Fruit fly (Drosophila melanogaster): ENCODE measurements around the gene CG42591.

Gene CG42591

DNA sequence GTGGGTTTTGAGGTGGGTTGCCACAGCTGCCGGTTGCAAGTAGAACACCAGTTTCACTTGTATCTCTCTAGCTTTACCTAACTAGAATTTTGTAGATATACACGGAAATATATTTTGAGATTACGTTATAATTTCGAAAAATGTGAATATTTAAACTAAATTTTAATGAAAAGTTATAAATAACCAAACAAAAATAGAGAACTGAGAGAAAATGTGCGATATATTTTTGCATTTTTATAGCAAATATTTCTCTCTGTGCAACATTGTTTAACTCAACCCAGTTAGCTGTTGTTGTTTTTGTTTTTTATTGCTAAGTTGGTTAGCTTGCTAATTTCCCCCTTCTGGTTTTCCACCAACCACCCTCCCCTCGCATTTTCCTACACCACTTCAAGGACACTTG, 26.1 kb downstream of the CG42591 start:
- no peak for TF ChIP-seq psq (optimal IDR thresholded peaks at IDR 0.05)

DNA sequence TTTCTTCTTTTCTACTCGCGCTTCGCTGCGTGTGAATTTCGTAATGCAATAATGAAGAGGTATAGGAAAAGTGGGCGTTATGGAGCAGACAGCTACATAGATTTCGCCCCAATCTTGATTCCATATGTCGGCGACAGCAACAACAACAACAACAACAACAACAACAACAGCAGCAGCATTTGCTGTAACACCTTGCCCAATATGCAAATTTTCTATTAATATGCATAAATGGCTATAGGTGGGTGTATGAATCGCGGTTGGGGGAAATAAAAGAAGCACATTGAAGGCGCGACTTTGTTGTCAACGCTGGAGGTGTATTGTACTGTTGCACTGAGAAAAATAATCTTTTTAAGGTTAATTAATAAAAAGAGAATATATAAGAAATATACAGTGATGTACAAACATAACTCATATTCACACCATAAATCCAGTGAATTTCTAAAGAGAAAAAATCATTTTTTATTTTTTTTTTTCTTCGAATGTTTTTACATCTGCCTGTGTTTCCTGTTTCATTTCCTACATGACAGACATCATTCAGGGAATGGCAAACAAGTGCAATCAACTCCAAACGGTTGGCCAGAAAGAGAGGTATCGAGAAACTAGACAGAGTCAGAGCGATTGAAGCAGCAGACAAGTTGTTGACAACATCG, 28.2 kb downstream of the CG42591 start:
- TF ChIP-seq Myc (optimal IDR thresholded peaks at IDR 0.05), result no peak
- no peak for TF ChIP-seq h (optimal IDR thresholded peaks at IDR 0.05)
- no peak for TF ChIP-seq ttk (optimal IDR thresholded peaks at IDR 0.05)
- no peak for TF ChIP-seq insv (optimal IDR thresholded peaks at IDR 0.05)
- no peak for TF ChIP-seq psq (optimal IDR thresholded peaks at IDR 0.05)
- TF ChIP-seq Sin3A (optimal IDR thresholded peaks at IDR 0.05), result no peak

DNA sequence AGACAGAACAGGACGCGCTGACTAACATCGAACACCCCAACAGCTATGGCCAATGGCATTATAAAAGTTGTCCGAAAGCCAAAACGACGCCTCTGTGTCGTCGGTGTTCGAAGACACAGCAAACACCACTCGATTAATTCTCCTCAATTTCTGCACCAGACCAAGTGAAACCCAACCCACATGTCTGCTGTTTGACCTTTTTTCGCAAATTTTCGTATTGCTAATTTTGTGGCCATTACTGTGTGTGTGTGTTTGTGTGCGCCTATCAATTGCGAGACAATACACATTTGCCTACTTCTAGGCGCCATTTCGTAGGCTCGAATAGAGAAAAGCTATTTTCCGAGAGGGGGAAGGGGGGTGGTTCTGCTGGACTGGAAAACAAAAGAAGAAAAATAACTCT, 30.6 kb downstream of the CG42591 start:
- TF ChIP-seq Sin3A (optimal IDR thresholded peaks at IDR 0.05), result no peak
- no peak for TF ChIP-seq insv (optimal IDR thresholded peaks at IDR 0.05)
- TF ChIP-seq h (optimal IDR thresholded peaks at IDR 0.05), result no peak
- no peak for TF ChIP-seq psq (optimal IDR thresholded peaks at IDR 0.05)
- TF ChIP-seq ttk (optimal IDR thresholded peaks at IDR 0.05), result no peak
- TF ChIP-seq Myc (optimal IDR thresholded peaks at IDR 0.05), result no peak

DNA sequence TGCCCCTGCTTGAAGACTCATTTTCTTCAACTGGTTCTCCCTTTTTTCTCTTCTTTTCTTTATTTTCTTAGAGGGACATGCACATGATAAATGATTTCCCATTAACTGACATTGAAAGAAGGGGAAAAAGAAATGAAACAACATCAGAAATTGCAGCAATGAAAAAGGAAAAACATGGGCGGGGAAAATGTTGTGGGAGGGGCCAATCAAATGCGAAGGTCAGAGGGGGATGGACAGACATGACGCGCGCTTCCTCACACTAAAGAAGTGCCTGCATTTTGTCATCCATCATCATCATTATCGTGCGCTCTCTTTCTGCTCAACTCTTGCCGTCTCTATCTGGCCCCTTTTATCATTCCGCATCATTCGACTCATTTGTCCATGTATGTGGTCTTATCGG, 32.1 kb downstream of the CG42591 start:
- TF ChIP-seq Myc (optimal IDR thresholded peaks at IDR 0.05) (no peak), insv (optimal IDR thresholded peaks at IDR 0.05) (no peak), ttk (optimal IDR thresholded peaks at IDR 0.05) (no peak), psq (optimal IDR thresholded peaks at IDR 0.05) (no peak), h (optimal IDR thresholded peaks at IDR 0.05) (no peak), Sin3A (optimal IDR thresholded peaks at IDR 0.05) (no peak)

DNA sequence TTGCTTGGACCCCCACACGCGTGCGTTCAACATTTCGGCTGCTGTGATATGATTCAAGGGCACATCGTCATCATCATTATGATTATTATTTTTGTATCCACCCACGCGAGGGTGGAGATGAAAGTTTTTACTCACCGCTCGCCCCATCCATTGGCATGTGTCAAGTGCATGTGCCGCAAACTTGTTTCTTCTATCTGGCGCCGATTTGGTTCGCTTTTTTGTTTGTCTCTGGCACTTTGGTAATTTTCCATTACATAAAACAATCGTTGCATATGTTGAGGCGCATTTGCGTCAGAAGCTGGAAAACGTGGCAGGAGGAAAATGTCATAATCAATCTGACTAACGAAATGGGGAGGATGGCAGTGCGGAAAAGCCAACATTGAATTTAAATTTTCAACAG, 36.0 kb downstream of the CG42591 start:
- TF ChIP-seq Myc (optimal IDR thresholded peaks at IDR 0.05) (no peak), psq (optimal IDR thresholded peaks at IDR 0.05) (no peak), insv (optimal IDR thresholded peaks at IDR 0.05) (no peak), ttk (optimal IDR thresholded peaks at IDR 0.05) (no peak), Sin3A (optimal IDR thresholded peaks at IDR 0.05) (no peak), h (optimal IDR thresholded peaks at IDR 0.05) (no peak)

DNA sequence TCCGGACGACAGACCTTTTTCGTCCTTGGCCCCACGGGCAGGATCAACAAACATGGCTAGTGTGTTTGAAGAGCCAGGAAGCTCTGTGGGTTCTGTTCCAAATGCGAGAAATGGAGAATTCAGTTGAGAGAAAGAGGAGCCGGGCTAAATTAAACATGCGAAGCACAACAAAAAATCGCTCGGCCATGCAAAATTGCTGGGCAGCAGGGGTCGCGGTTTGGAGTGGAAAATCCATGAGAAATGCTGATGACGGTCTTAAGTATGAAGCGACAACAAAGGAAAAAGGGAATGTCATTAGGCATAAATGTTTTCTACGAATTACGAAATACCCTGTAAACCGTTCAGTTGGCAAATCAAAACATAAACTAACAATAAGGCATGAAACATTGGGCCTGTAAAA, 36.7 kb downstream of the CG42591 start:
- no peak for TF ChIP-seq ttk (optimal IDR thresholded peaks at IDR 0.05)
- TF ChIP-seq psq (optimal IDR thresholded peaks at IDR 0.05), result no peak
- no peak for TF ChIP-seq Sin3A (optimal IDR thresholded peaks at IDR 0.05)
- no peak for TF ChIP-seq insv (optimal IDR thresholded peaks at IDR 0.05)
- TF ChIP-seq Myc (optimal IDR thresholded peaks at IDR 0.05), result no peak
- TF ChIP-seq h (optimal IDR thresholded peaks at IDR 0.05), result no peak

DNA sequence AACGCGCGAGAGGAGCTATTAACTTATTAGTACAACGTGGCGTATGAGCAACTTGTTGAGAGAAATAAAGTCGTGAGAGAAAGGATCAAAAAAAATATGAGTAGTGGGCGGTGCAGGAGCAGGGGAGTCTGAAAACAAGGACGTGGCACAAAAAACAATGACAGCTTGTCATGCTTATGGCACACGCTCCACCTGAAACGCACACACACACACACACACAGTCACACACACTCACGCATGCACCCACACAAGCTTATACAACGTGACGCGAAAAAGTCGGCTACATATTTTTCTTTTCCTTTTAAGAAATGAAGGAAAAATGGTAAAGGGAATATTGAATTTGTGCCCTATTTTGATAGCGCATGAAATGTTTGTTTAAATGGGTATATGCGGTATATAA, 38.3 kb downstream of the CG42591 start:
- TF ChIP-seq psq (optimal IDR thresholded peaks at IDR 0.05) (no peak), ttk (optimal IDR thresholded peaks at IDR 0.05) (no peak), insv (optimal IDR thresholded peaks at IDR 0.05) (no peak), h (optimal IDR thresholded peaks at IDR 0.05) (no peak), Myc (optimal IDR thresholded peaks at IDR 0.05) (no peak), Sin3A (optimal IDR thresholded peaks at IDR 0.05) (no peak)

DNA sequence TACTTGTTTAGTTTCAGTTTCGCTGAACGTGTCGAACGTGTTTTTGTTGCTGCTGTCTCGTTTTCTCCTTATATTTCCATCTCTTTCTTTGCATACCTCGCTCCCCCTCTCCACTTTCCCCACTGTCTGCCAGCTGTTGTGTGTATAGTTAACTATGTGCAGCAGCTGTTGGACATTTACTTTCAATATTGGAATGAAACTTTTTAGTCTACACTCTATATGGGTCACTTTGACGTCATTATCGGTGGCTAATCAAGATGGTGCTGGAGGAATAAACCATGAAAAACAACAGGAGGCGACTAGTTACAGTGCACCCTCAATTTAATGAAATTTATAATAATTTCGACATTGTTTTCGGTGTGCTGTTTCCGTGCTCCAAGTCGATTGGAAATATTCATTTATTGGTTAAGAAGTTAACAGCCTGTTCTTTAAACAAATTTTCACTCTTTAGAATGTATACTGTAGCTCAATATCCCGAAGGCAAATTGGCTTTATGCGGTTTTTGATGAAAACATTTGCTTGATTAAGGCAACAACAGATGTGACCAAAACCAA, 40.5 kb downstream of the CG42591 start:
- TF ChIP-seq insv (optimal IDR thresholded peaks at IDR 0.05) (no peak), Sin3A (optimal IDR thresholded peaks at IDR 0.05) (no peak), h (optimal IDR thresholded peaks at IDR 0.05) (no peak), Myc (optimal IDR thresholded peaks at IDR 0.05) (no peak), psq (optimal IDR thresholded peaks at IDR 0.05) (no peak), ttk (optimal IDR thresholded peaks at IDR 0.05) (no peak)

DNA sequence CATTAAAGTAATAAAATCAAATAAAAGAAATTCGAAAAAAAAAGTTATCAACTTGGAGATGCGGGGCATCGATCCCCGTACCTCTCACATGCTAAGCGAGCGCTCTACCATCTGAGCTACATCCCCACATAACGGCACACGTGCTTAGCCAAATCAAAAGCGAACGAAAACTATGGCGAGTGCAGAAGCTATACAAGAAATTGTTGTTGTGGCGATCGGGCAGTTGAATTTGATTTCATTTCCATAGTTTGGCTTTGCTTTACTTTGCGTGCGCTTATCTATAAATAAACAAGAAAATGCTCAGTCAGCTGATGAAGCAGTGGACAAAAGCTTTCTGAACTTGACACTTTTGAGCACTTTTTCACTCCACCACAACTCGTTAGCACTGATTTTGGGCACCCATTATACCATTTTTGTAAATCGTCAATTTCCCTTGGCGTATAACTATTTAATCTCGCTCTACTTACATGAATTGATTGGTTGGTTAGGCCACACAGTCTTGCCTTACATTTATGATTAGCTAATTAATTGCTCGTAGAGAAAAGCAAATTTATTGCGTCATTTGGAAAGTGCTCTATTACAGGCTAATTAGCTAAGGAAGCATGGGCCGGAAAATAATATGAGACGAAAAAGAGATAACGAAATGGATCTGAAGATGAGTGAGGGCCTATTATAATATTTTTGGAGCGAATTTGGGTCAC, 41.1 kb downstream of the CG42591 start:
- TF ChIP-seq psq (optimal IDR thresholded peaks at IDR 0.05) (no peak), Myc (optimal IDR thresholded peaks at IDR 0.05) (no peak), insv (optimal IDR thresholded peaks at IDR 0.05) (no peak)

DNA sequence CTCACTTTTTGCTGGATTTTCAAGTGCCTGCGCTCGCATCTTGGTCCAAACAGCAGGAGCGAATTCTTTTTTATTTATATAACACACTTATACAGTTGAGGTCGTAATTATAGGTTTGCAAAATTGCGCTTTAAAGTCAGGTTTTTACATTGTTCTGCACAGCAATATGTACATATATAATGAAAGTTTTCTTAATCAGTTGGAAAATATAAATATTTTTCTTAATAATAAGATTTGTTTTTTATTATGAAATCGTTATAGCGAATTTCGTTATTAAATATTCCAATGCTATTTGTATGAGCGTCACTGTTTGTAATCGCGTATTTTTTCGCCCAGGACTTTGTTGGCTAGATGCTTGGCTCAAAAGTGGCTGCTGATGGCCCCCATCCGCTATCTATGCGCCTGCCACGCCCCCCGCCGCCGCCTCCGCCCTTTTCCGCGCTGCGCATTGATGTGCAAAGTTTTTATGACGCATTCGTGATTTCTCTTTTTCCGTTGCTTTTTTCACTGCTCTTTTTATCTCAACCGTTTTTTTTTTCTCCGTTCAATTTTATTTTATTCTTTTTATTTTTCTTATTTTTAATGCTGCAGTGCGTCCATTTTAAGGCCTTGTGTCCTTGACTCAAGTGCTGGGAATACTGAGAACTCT, 42.0 kb downstream of the CG42591 start:
- no peak for TF ChIP-seq psq (optimal IDR thresholded peaks at IDR 0.05)
- no peak for TF ChIP-seq ttk (optimal IDR thresholded peaks at IDR 0.05)
- no peak for TF ChIP-seq Myc (optimal IDR thresholded peaks at IDR 0.05)
- TF ChIP-seq Sin3A (optimal IDR thresholded peaks at IDR 0.05), result no peak
- no peak for TF ChIP-seq insv (optimal IDR thresholded peaks at IDR 0.05)
- no peak for TF ChIP-seq h (optimal IDR thresholded peaks at IDR 0.05)

DNA sequence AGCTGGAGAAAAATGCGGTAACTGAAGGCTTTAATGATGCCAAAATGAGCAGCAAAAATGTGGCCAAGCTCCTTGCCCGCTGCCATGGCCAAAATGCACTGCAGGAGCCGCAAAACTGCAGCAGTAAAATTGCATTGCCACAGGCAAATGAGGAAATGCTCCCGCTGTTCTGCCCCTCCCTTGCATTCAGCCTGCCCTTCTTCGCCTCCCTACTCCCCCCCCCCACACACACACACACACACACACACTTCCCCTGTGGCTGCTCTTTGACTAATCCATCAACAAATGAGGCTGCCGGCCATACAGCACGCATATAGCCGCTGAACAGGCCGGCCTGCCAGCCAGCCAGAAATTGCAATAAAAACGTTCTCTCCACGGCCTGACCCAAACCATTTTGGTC, 42.5 kb downstream of the CG42591 start:
- TF ChIP-seq ttk (optimal IDR thresholded peaks at IDR 0.05) (no peak), psq (optimal IDR thresholded peaks at IDR 0.05) (no peak), Myc (optimal IDR thresholded peaks at IDR 0.05) (no peak), insv (optimal IDR thresholded peaks at IDR 0.05) (no peak), h (optimal IDR thresholded peaks at IDR 0.05) (no peak), Sin3A (optimal IDR thresholded peaks at IDR 0.05) (no peak)

DNA sequence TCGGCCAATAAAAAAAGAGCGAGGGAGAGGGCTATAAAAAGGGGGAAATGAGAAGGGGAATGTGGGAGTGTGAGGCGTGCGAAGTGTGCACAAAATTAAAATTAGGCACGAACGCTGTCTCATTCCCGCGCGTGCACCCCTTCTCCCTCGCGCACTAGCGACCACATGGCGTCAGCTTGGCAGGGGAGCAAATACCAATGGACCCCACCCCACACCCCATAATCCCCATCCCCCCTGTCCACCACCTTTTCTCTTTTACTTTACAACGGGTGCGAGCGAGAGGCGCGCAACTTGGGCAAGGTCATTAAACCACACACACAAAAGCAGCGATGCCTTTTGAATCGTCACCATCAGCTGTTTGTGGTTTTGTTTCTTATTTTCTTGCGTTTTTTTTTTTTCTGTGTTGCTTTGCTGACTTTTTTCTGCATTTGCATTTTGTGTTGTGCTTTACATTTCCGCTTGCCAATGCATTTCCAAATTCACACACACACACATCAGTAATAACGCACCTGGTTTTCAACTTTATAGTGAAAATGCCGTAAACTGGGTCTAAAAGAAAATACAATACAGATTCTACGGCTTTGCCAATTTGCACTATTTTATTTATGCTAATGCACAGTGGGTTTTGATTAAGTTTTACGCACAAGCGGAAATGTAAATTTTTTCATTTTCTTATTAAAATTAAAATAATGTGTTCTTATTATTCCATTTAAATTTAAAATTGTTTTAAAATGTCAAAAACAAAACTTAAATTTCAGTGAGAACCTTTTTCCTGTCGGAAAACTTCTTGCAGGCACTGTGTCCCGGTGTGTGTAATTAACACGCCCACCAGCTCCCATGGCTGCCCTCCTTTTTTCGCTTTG, 45.3 kb downstream of the CG42591 start:
- no peak for TF ChIP-seq insv (optimal IDR thresholded peaks at IDR 0.05)
- TF ChIP-seq psq (optimal IDR thresholded peaks at IDR 0.05), result no peak
- no peak for TF ChIP-seq Myc (optimal IDR thresholded peaks at IDR 0.05)

Measured in Kc167 (cell line).